Worm (Caenorhabditis elegans): ENCODE data around the gene W01B6.6.

- TF ChIP-seq him-1 (tag; optimal IDR thresholded peaks at IDR 0.05) (no peak), W03F9.2 (tag; optimal IDR thresholded peaks at IDR 0.05) (no peak), dao-5 (tag; optimal IDR thresholded peaks at IDR 0.05) (no peak)
These were observed 3.5 kb downstream of the W01B6.6 start, which contains the start of gene W01B6.8 for ce11 chrIV:10084323-10084959.
